Fruit fly (Drosophila melanogaster) S2 (cell line): ENCODE data around the gene Atac1.

Experiments used
- CG8478 ChIP-seq: fragments of >200 bp; optimal IDR thresholded peaks from 2 replicates; lab custom pipeline; 2018
- CTCF ChIP-seq, 2 experiments: fragments of >200 bp; optimal IDR thresholded peaks; 2 replicates each; lab custom pipeline; 2018

DNA sequence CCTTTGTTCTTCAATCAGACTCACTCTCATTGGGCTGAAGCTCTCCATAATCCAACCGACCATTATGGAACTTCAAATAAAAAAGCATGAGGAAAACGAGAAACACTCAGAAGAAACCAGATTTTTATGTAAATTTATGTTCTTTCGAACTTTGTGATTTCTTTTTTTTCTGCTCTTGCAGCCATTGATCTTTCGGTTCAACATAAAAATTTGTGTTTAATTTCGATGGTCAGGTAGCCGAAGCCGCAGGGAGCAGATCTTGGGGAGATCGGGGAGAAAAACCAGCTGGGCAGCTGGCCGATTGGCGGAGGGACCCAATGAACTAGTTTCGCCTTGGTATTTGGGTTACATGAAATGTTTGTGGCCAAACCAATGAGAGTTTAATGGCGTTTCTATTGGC lies 44.2 kb upstream of the Atac1 start:
- TF ChIP-seq CTCF (optimal IDR thresholded peaks at IDR 0.05; lab: Kevin White, UChicago), result no peak
- TF ChIP-seq CG8478 (lab: Kevin White, UChicago), result no peak
